Worm (Caenorhabditis elegans): ENCODE data around the gene sel-2.

Gene sel-2

DNA sequence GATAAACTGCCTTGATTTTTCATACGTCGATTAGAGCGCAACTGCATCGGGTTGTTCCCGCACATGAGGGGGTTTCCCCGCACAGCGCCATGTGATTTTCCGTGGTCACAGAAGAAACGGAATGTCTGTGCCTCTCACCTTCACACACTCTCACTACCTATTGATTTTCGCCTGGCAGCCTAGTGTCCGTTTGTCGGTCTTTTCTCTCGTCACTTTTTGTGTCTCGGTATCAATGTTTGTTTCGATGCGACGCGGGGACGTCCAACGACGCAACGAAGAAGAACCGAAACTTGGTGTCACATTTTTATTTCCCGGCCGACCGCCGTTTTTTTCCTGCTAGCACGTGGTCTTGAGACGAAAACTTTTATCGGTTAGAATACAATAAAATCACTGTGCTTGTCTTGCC lies 37.2 kb upstream of the sel-2 start:
- TF ChIP-seq elt-3 (tag; optimal IDR thresholded peaks at IDR 0.05) (no peak), ztf-4 (tag; optimal IDR thresholded peaks at IDR 0.05) (peak; percentile 54), ceh-16 (tag; optimal IDR thresholded peaks at IDR 0.05) (no peak), ztf-11 (tag; optimal IDR thresholded peaks at IDR 0.05) (no peak), gmeb-1 (tag; optimal IDR thresholded peaks at IDR 0.05) (peak; percentile 81), nhr-23 (tag; optimal IDR thresholded peaks at IDR 0.05) (no peak), elt-1 (tag; optimal IDR thresholded peaks at IDR 0.05) (no peak), lsy-2 (tag; optimal IDR thresholded peaks at IDR 0.05) (peak; percentile 41 to 93), sma-3 (GFP tag; optimal IDR thresholded peaks at IDR 0.05) (peak; percentile 97), nhr-237 (tag; optimal IDR thresholded peaks at IDR 0.05) (no peak), sem-4 (tag; optimal IDR thresholded peaks at IDR 0.05) (peak; percentile 95), unc-55 (GFP tag; optimal IDR thresholded peaks at IDR 0.05) (peak; percentile 89), egl-27 (tag; optimal IDR thresholded peaks at IDR 0.05) (peak; percentile 94), nhr-10 (tag; optimal IDR thresholded peaks at IDR 0.05) (peak; percentile 7), crh-2 (tag; optimal IDR thresholded peaks at IDR 0.05) (peak; percentile 92), mab-5 (tag; optimal IDR thresholded peaks at IDR 0.05) (peak; percentile 58), mdl-1 (tag; optimal IDR thresholded peaks at IDR 0.05) (peak; percentile 99), snpc-4 (tag; optimal IDR thresholded peaks at IDR 0.05) (peak; percentile 55), nhr-6 (tag; optimal IDR thresholded peaks at IDR 0.05) (peak; percentile 88), blmp-1 (tag; optimal IDR thresholded peaks at IDR 0.05; ENCODE audit: insufficient read depth) (peak; percentile 89), nhr-12 (tag; optimal IDR thresholded peaks at IDR 0.05) (peak; percentile 13), C34F6.9 (tag; optimal IDR thresholded peaks at IDR 0.05) (peak; percentile 99), R02D3.7 (tag; optimal IDR thresholded peaks at IDR 0.05) (no peak), nhr-21 (tag; optimal IDR thresholded peaks at IDR 0.05) (peak; percentile 98), lin-13 (GFP tag; optimal IDR thresholded peaks at IDR 0.05) (peak; percentile 81), zag-1 (tag; optimal IDR thresholded peaks at IDR 0.05) (peak; percentile 86), sma-9 (GFP tag; optimal IDR thresholded peaks at IDR 0.05) (peak; percentile 99), sma-9 (tag; optimal IDR thresholded peaks at IDR 0.05) (peak; percentile 87), ztf-1 (GFP tag; conservative IDR thresholded peaks at IDR 0.05) (no peak), skn-1 (tag; optimal IDR thresholded peaks at IDR 0.05) (peak; percentile 65), fos-1 (tag; optimal IDR thresholded peaks at IDR 0.05) (peak; percentile 98), F13H6.1 (tag; optimal IDR thresholded peaks at IDR 0.05) (peak; percentile 98), nhr-77 (tag; optimal IDR thresholded peaks at IDR 0.05) (no peak), nhr-25 (tag; optimal IDR thresholded peaks at IDR 0.05) (peak; percentile 96), ZK546.5 (tag; optimal IDR thresholded peaks at IDR 0.05) (no peak), lin-11 (tag; optimal IDR thresholded peaks at IDR 0.05) (peak; percentile 94), dmd-4 (tag; optimal IDR thresholded peaks at IDR 0.05) (no peak), unc-39 (tag; optimal IDR thresholded peaks at IDR 0.05) (no peak), ceh-82 (tag; optimal IDR thresholded peaks at IDR 0.05) (peak; percentile 39), ama-1 (optimal IDR thresholded peaks at IDR 0.05) (no peak), nhr-129 (tag; optimal IDR thresholded peaks at IDR 0.05) (peak; percentile 97), Y55F3AM.14 (GFP tag; optimal IDR thresholded peaks at IDR 0.05) (peak; percentile 91), mbf-1 (tag; optimal IDR thresholded peaks at IDR 0.05) (no peak)

- TF ChIP-seq lin-11 (tag; optimal IDR thresholded peaks at IDR 0.05): no peak
- TF ChIP-seq fos-1 (tag; optimal IDR thresholded peaks at IDR 0.05): peak; percentile 63
- no peak for TF ChIP-seq elt-1 (tag; optimal IDR thresholded peaks at IDR 0.05)
- TF ChIP-seq aly-2 (tag; optimal IDR thresholded peaks at IDR 0.05): no peak
- no peak for TF ChIP-seq mdl-1 (tag; optimal IDR thresholded peaks at IDR 0.05)
- TF ChIP-seq crh-2 (tag; optimal IDR thresholded peaks at IDR 0.05): peak; percentile 5
These were observed 35.7 kb upstream of the sel-2 start, which contains the start of gene T23F11.6 for ce11 chrIII:4647878-4648277. Gene T23F11.6 (minus strand): TSS chrIII:4647922.

- TF ChIP-seq zag-1 (tag; optimal IDR thresholded peaks at IDR 0.05) (no peak), crh-2 (tag; optimal IDR thresholded peaks at IDR 0.05) (no peak), lin-13 (GFP tag; optimal IDR thresholded peaks at IDR 0.05) (no peak), ceh-16 (tag; optimal IDR thresholded peaks at IDR 0.05) (no peak)
These were observed 35.2 kb upstream of the sel-2 start for ce11 chrIII:4647341-4647740.

All from whole organism, L2 larva.